Worm (Caenorhabditis elegans) whole organism, young adult: ENCODE data around the gene tdp-1.

Experiments
- B0035.1 ChIP-seq: sonication (generic microtip); optimal IDR thresholded peaks from 2 replicates; lab custom pipeline; 2016; ENCODE audit warnings: missing genetic modification characterization, mild to moderate bottlenecking, missing compliant biosample characterization, missing genotype, missing genetic modification reagents
- B0336.3 ChIP-seq: fragments of 200-800 bp; sonication (Bioruptor generic); IDR thresholded peaks from 2 replicates; pipeline ENCODE4 v1.3.6; 2022; ENCODE audit warnings: missing genetic modification characterization, missing compliant biosample characterization
- C17E4.6 ChIP-seq: fragments of 200-800 bp; sonication (Bioruptor generic); IDR thresholded peaks from 2 replicates; pipeline ENCODE4 v1.3.6; 2022; ENCODE audit warnings: missing genetic modification reagents, missing genetic modification characterization, missing compliant biosample characterization
- F22D6.2 ChIP-seq: sonication (generic microtip); optimal IDR thresholded peaks from 2 replicates; lab custom pipeline; 2016; ENCODE audit warnings: mild to moderate bottlenecking, missing genetic modification characterization, missing compliant biosample characterization
- F23B12.7 ChIP-seq: sonication (generic microtip); optimal IDR thresholded peaks from 2 replicates; lab custom pipeline; 2017; ENCODE audit warnings: missing genetic modification characterization, mild to moderate bottlenecking, missing compliant biosample characterization, antibody characterized with exemption, moderate library complexity; ENCODE audit not compliant: insufficient read depth
- F33H1.4 ChIP-seq: fragments of 200-800 bp; sonication (Bioruptor generic); IDR thresholded peaks from 2 replicates; pipeline ENCODE4 v1.3.6; 2022; ENCODE audit warnings: missing genetic modification reagents, missing genetic modification characterization, missing compliant biosample characterization
- F49E8.2 ChIP-seq: sonication (generic microtip); optimal IDR thresholded peaks from 3 replicates; lab custom pipeline; 2017; ENCODE audit warnings: missing genetic modification characterization, mild to moderate bottlenecking, missing compliant biosample characterization, antibody characterized with exemption, moderate library complexity; ENCODE audit not compliant: insufficient read depth
- F57A8.1 ChIP-seq: fragments of 200-800 bp; sonication (Bioruptor generic); optimal IDR thresholded peaks from 2 replicates; lab custom pipeline; 2018; ENCODE audit warnings: mild to moderate bottlenecking, missing genetic modification characterization, moderate library complexity, missing compliant biosample characterization
- F57C9.4 ChIP-seq: sonication (generic microtip); optimal IDR thresholded peaks from 2 replicates; lab custom pipeline; 2017; ENCODE audit warnings: mild to moderate bottlenecking, missing genetic modification characterization, missing compliant biosample characterization
- T26A5.8 ChIP-seq: sonication (generic microtip); optimal IDR thresholded peaks from 2 replicates; lab custom pipeline; 2016; ENCODE audit warnings: missing genetic modification characterization, missing compliant biosample characterization
- Y56A3A.18 ChIP-seq: fragments of 200-800 bp; sonication (Bioruptor generic); IDR thresholded peaks from 2 replicates; pipeline ENCODE4 v1.3.6; 2022; ENCODE audit warnings: missing genetic modification reagents, missing genetic modification characterization, missing compliant biosample characterization
- Y67H2A.10 ChIP-seq: fragments of 200-800 bp; sonication (Bioruptor generic); conservative IDR thresholded peaks from 2 replicates; pipeline ENCODE4 v1.3.6; 2022; ENCODE audit warnings: missing genetic modification reagents, missing genetic modification characterization, missing compliant biosample characterization
- aptf-2 ChIP-seq: fragments of 200-800 bp; sonication (Bioruptor generic); conservative IDR thresholded peaks from 2 replicates; pipeline ENCODE4 v1.3.6; 2022; ENCODE audit warnings: missing genetic modification reagents, missing genetic modification characterization, missing compliant biosample characterization
- bed-1 ChIP-seq: fragments of 200-800 bp; sonication (Bioruptor generic); IDR thresholded peaks from 2 replicates; pipeline ENCODE4 v1.3.6; 2022; ENCODE audit warnings: missing genetic modification reagents, missing genetic modification characterization, missing compliant biosample characterization
- bed-2 ChIP-seq: fragments of 200-800 bp; sonication (Bioruptor generic); IDR thresholded peaks from 2 replicates; pipeline ENCODE4 v1.3.6; 2022; ENCODE audit warnings: missing genetic modification reagents, missing genetic modification characterization, missing compliant biosample characterization
- cebp-1 ChIP-seq, 2 experiments: fragments of 200-800 bp in 1 of 2; sonication (Bioruptor generic) in 1 of 2; sonication (generic microtip) in 1 of 2; IDR thresholded peaks in 1 of 2; optimal IDR thresholded peaks in 1 of 2; 2 replicates each; pipeline versions ENCODE4 v1.3.6 to Lab custom; 2017 to 2022; ENCODE audit warnings: missing compliant biosample characterization in 2 of 2, missing genetic modification characterization in 2 of 2, mild to moderate bottlenecking in 1 of 2, missing genetic modification reagents in 1 of 2, moderate library complexity in 1 of 2
- cebp-2 ChIP-seq: fragments of 200-800 bp; sonication (Bioruptor generic); IDR thresholded peaks from 2 replicates; pipeline ENCODE4 v1.3.6; 2022; ENCODE audit warnings: missing genetic modification characterization, missing compliant biosample characterization
- ceh-58 ChIP-seq: fragments of 200-800 bp; sonication (Bioruptor generic); IDR thresholded peaks from 2 replicates; pipeline ENCODE4 v1.3.6; 2022; ENCODE audit warnings: missing genetic modification characterization, missing compliant biosample characterization
- chd-7 ChIP-seq: sonication (generic microtip); optimal IDR thresholded peaks from 2 replicates; lab custom pipeline; 2016; ENCODE audit warnings: mild to moderate bottlenecking, missing genetic modification characterization, moderate library complexity, missing compliant biosample characterization
- dox-1 ChIP-seq: fragments of 200-800 bp; sonication (Bioruptor generic); IDR thresholded peaks from 2 replicates; pipeline ENCODE4 v1.3.6; 2022; ENCODE audit warnings: missing genetic modification reagents, missing genetic modification characterization, missing compliant biosample characterization
- efl-1 ChIP-seq: fragments of 150-350 bp; optimal IDR thresholded peaks from 2 replicates; lab custom pipeline; 2014; ENCODE audit warnings: missing biosample characterization, missing genetic modification reagents, missing genetic modification characterization
- egl-18 ChIP-seq: fragments of 200-800 bp; sonication (Bioruptor generic); IDR thresholded peaks from 2 replicates; pipeline ENCODE4 v1.3.6; 2022; ENCODE audit warnings: missing genetic modification reagents, missing genetic modification characterization, missing compliant biosample characterization
- egrh-3 ChIP-seq: fragments of 200-800 bp; sonication (Bioruptor generic); IDR thresholded peaks from 2 replicates; pipeline ENCODE4 v1.3.6; 2022; ENCODE audit warnings: missing genetic modification reagents, missing genetic modification characterization, missing compliant biosample characterization
- ets-4 ChIP-seq: fragments of 200-800 bp; sonication (Bioruptor generic); optimal IDR thresholded peaks from 2 replicates; lab custom pipeline; 2018; ENCODE audit warnings: mild to moderate bottlenecking, missing genetic modification characterization, missing compliant biosample characterization
- hlh-12 ChIP-seq: sonication (generic microtip); optimal IDR thresholded peaks from 2 replicates; lab custom pipeline; 2016; ENCODE audit warnings: missing genetic modification characterization, missing compliant biosample characterization
- hlh-26 ChIP-seq: fragments of 200-800 bp; sonication (Bioruptor generic); conservative IDR thresholded peaks from 2 replicates; pipeline ENCODE4 v1.3.6; 2022; ENCODE audit warnings: missing genetic modification reagents, missing genetic modification characterization, missing compliant biosample characterization
- hmg-20 ChIP-seq: fragments of 200-800 bp; sonication (Bioruptor generic); IDR thresholded peaks from 2 replicates; pipeline ENCODE4 v1.3.6; 2022; ENCODE audit warnings: missing genetic modification reagents, missing genetic modification characterization, missing compliant biosample characterization
- hsf-1 ChIP-seq: fragments of 200-800 bp; sonication (Bioruptor generic); IDR thresholded peaks from 2 replicates; pipeline ENCODE4 v1.3.6; 2022; ENCODE audit warnings: missing genetic modification reagents, missing genetic modification characterization, missing compliant biosample characterization
- lin-40 ChIP-seq: sonication (generic microtip); optimal IDR thresholded peaks from 2 replicates; lab custom pipeline; 2016; ENCODE audit warnings: missing genetic modification characterization, mild to moderate bottlenecking, missing compliant biosample characterization, missing genotype, missing genetic modification reagents
- lin-54 ChIP-seq: fragments of 200-800 bp; sonication (Bioruptor generic); optimal IDR thresholded peaks from 2 replicates; lab custom pipeline; 2018; ENCODE audit warnings: mild to moderate bottlenecking, missing genetic modification characterization, missing compliant biosample characterization
- lsy-27 ChIP-seq: sonication (generic microtip); optimal IDR thresholded peaks from 2 replicates; lab custom pipeline; 2017; ENCODE audit warnings: missing genetic modification characterization, mild to moderate bottlenecking, missing compliant biosample characterization, antibody characterized with exemption, missing genotype, borderline replicate concordance; ENCODE audit not compliant: insufficient read depth
- madf-10 ChIP-seq: sonication (generic microtip); optimal IDR thresholded peaks from 2 replicates; lab custom pipeline; 2016; ENCODE audit warnings: mild to moderate bottlenecking, missing genetic modification characterization, missing compliant biosample characterization
- madf-3 ChIP-seq: fragments of 200-800 bp; sonication (Bioruptor generic); IDR thresholded peaks from 2 replicates; pipeline ENCODE4 v1.3.6; 2022; ENCODE audit warnings: missing genetic modification reagents, missing genetic modification characterization, missing compliant biosample characterization
- madf-6 ChIP-seq: fragments of 200-800 bp; sonication (Bioruptor generic); IDR thresholded peaks from 2 replicates; pipeline ENCODE4 v1.3.6; 2022; ENCODE audit warnings: missing genetic modification reagents, missing genetic modification characterization, missing compliant biosample characterization
- mcd-1 ChIP-seq: fragments of 200-800 bp; sonication (Bioruptor generic); IDR thresholded peaks from 2 replicates; pipeline ENCODE4 v1.3.6; 2022; ENCODE audit warnings: missing genetic modification reagents, missing genetic modification characterization, missing compliant biosample characterization
- mxl-1 ChIP-seq: sonication (generic microtip); optimal IDR thresholded peaks from 2 replicates; lab custom pipeline; 2016; ENCODE audit warnings: missing genetic modification characterization, missing compliant biosample characterization
- nfyb-1 ChIP-seq: fragments of 200-800 bp; sonication (Bioruptor generic); IDR thresholded peaks from 2 replicates; pipeline ENCODE4 v1.3.6; 2022; ENCODE audit warnings: missing genetic modification reagents, missing genetic modification characterization, missing compliant biosample characterization
- nhr-80 ChIP-seq: sonication (generic microtip); optimal IDR thresholded peaks from 2 replicates; lab custom pipeline; 2016; ENCODE audit warnings: missing genetic modification characterization, missing compliant biosample characterization
- pbrm-1 ChIP-seq: fragments of 200-800 bp; sonication (Bioruptor generic); IDR thresholded peaks from 2 replicates; pipeline ENCODE4 v1.3.6; 2022; ENCODE audit warnings: missing genetic modification reagents, missing genetic modification characterization, missing compliant biosample characterization
- pha-4 ChIP-seq: fragments of 150-350 bp; sonication (generic microtip); optimal IDR thresholded peaks from 2 replicates; lab custom pipeline; 2014; ENCODE audit warnings: missing biosample characterization, missing genetic modification reagents, missing genetic modification characterization
- rpc-1 ChIP-seq, 2 experiments: fragments of 150-350 bp in 1 of 2; sonication (generic microtip) in 1 of 2; optimal IDR thresholded peaks; 2 replicates each; lab custom pipeline; 2014 to 2018; ENCODE audit warnings: missing biosample characterization in 1 of 2, missing genetic modification characterization in 1 of 2, missing genetic modification reagents in 1 of 2, missing genotype in 1 of 2
- sea-2 ChIP-seq: fragments of 200-800 bp; sonication (Bioruptor generic); IDR thresholded peaks from 2 replicates; pipeline ENCODE4 v1.3.6; 2022; ENCODE audit warnings: missing genetic modification characterization, missing compliant biosample characterization
- snpc-3.4 ChIP-seq: sonication (generic microtip); optimal IDR thresholded peaks from 2 replicates; lab custom pipeline; 2017; ENCODE audit warnings: missing genetic modification characterization, mild to moderate bottlenecking, missing compliant biosample characterization, antibody characterized with exemption, moderate library complexity, missing genotype, missing genetic modification reagents
- tbp1 ChIP-seq: fragments of 200-800 bp; sonication (Bioruptor generic); optimal IDR thresholded peaks from 2 replicates; lab custom pipeline; 2018; ENCODE audit warnings: mild to moderate bottlenecking, missing genetic modification characterization, missing compliant biosample characterization
- unc-62 ChIP-seq: fragments of 150-350 bp; optimal IDR thresholded peaks from 2 replicates; lab custom pipeline; 2014; ENCODE audit warnings: missing biosample characterization, missing genetic modification reagents, missing genetic modification characterization
- ztf-22 ChIP-seq: fragments of 200-800 bp; sonication (Bioruptor generic); optimal IDR thresholded peaks from 2 replicates; lab custom pipeline; 2018; ENCODE audit warnings: mild to moderate bottlenecking, missing genetic modification characterization, moderate library complexity, missing compliant biosample characterization

tdp-1 gene

ce11 chrII:8969251-8970183 lies 28.1 kb upstream of the tdp-1 start, which contains the start of the genes szy-20 and C18E9.5 (continued):
- TF ChIP-seq Y56A3A.18 (GFP tag; lab: Robert Waterston, UW), result no peak
- no peak for TF ChIP-seq sea-2 (GFP tag; lab: Robert Waterston, UW)
- no peak for TF ChIP-seq hlh-12 (tag; lab: Kevin White, UChicago)
- peak; percentile 71 for TF ChIP-seq dox-1 (GFP tag; lab: Robert Waterston, UW)
- no peak for TF ChIP-seq lsy-27 (tag; lab: Kevin White, UChicago)
- TF ChIP-seq lin-40 (tag; lab: Kevin White, UChicago), result peak; percentile 71
- peak; percentile 79 for TF ChIP-seq F49E8.2 (tag; lab: Kevin White, UChicago)
- TF ChIP-seq bed-1 (GFP tag; lab: Robert Waterston, UW), result no peak
- no peak for TF ChIP-seq hlh-26 (GFP tag; lab: Robert Waterston, UW)
- no peak for TF ChIP-seq F57C9.4 (tag; lab: Kevin White, UChicago)
- no peak for TF ChIP-seq cebp-2 (GFP tag; lab: Robert Waterston, UW)
- peak; percentile 43; the same call in 1 of the 2 replicates for TF ChIP-seq hmg-20
- peak; percentile 10 for TF ChIP-seq tbp1 (GFP tag; lab: Kevin White, UChicago)
- TF ChIP-seq hsf-1 (GFP tag; lab: Robert Waterston, UW), result no peak
- TF ChIP-seq lin-54 (GFP tag; lab: Kevin White, UChicago), result peak; percentile 93
- no peak for TF ChIP-seq F22D6.2 (tag; lab: Kevin White, UChicago)
- peak; percentile 62 for TF ChIP-seq efl-1
- no peak for TF ChIP-seq madf-10
- peak; percentile 66 for TF ChIP-seq F33H1.4 (GFP tag; lab: Robert Waterston, UW)
- TF ChIP-seq nhr-80, result peak; percentile 72
- no peak for TF ChIP-seq pha-4 (tag; lab: Kevin White, UChicago)
- TF ChIP-seq mcd-1 (GFP tag; lab: Robert Waterston, UW), result peak; percentile 81
- TF ChIP-seq C17E4.6, result no peak
- TF ChIP-seq F23B12.7, result no peak
- no peak for TF ChIP-seq mxl-1 (tag; lab: Kevin White, UChicago)
- no peak for TF ChIP-seq egrh-3 (GFP tag; lab: Robert Waterston, UW)
- 0 out of 2 replicates have a peak, but pooled peaks have one; percentile 49 for TF ChIP-seq nfyb-1 (GFP tag; lab: Robert Waterston, UW)
- 0 out of 2 replicates have a peak, but pooled peaks have one; percentile 56 for TF ChIP-seq madf-3
- TF ChIP-seq pbrm-1 (GFP tag; lab: Robert Waterston, UW), result 0 out of 2 replicates have a peak, but pooled peaks have one; percentile 53
- no peak for TF ChIP-seq ets-4
- TF ChIP-seq B0336.3 (GFP tag; lab: Robert Waterston, UW), result 0 out of 2 replicates have a peak, but pooled peaks have one; percentile 38
- no peak for TF ChIP-seq T26A5.8 (tag; lab: Kevin White, UChicago)
- TF ChIP-seq B0035.1 (tag; lab: Kevin White, UChicago), result no peak
- no peak for TF ChIP-seq rpc-1 (optimal IDR thresholded peaks at IDR 0.05; lab: Kevin White, UChicago)
- TF ChIP-seq rpc-1 (tag; optimal IDR thresholded peaks at IDR 0.05; lab: Kevin White, UChicago), result no peak
- no peak for TF ChIP-seq Y67H2A.10
- peak; percentile 40 for TF ChIP-seq snpc-3.4 (tag; lab: Kevin White, UChicago)
- TF ChIP-seq unc-62, result no peak
- no peak for TF ChIP-seq ceh-58 (GFP tag; lab: Robert Waterston, UW)
- TF ChIP-seq chd-7 (tag; lab: Kevin White, UChicago), result no peak
- no peak for TF ChIP-seq F57A8.1 (GFP tag; lab: Kevin White, UChicago)
- TF ChIP-seq cebp-1 (GFP tag; IDR thresholded peaks at IDR 0.05; lab: Robert Waterston, UW), result no peak
- TF ChIP-seq cebp-1 (tag; optimal IDR thresholded peaks at IDR 0.05; lab: Kevin White, UChicago), result peak; percentile 56
- TF ChIP-seq madf-6, result peak; percentile 94
- TF ChIP-seq aptf-2 (GFP tag; lab: Robert Waterston, UW), result no peak
- TF ChIP-seq egl-18 (GFP tag; lab: Robert Waterston, UW), result no peak
- no peak for TF ChIP-seq ztf-22
- no peak for TF ChIP-seq bed-2
